Fruit fly (Drosophila melanogaster): Measurements from ENCODE around the gene CG5535.

- no peak for TF ChIP-seq CG14711 (tag; optimal IDR thresholded peaks at IDR 0.05)
- TF ChIP-seq cic (GFP tag; optimal IDR thresholded peaks at IDR 0.05): no peak
- TF ChIP-seq cnc (optimal IDR thresholded peaks at IDR 0.05): no peak
- TF ChIP-seq bab1 (GFP tag; optimal IDR thresholded peaks at IDR 0.05): no peak
- TF ChIP-seq CG5204 (GFP tag; optimal IDR thresholded peaks at IDR 0.05): no peak
- no peak for TF ChIP-seq toe (GFP tag; optimal IDR thresholded peaks at IDR 0.05)
- no peak for TF ChIP-seq CG33017 (tag; optimal IDR thresholded peaks at IDR 0.05)
- no peak for TF ChIP-seq tj (GFP tag; optimal IDR thresholded peaks at IDR 0.05)
Observed at dm6 chr3L:17893660-17894059, 37.1 kb upstream of the CG5535 start.

All from whole organism, adult.